Worm (Caenorhabditis elegans): Measurements from ENCODE around the gene zyg-12.

zyg-12 gene

DNA sequence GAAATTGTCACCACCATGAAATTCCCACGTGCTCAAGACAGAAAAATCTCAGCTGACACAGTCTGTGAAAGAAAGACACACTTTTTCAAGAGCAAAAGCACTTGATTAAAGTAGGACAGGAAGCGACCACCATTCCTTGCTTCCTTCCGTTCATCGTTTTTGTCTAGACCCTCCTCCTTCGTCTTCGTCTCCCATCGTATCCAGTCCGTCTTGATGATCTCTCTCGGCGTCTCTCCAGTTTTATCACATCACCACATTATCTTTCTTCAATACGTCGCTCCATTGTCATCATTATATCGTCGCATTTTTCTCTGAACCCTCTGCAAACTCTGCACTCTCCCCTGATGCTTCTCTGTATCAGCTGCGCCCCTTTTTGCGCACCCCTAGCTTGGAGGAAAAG lies 41.5 kb upstream of the zyg-12 start (continued):
- TF ChIP-seq lin-39 (tag; optimal IDR thresholded peaks at IDR 0.05) (no peak), nhr-84 (tag; optimal IDR thresholded peaks at IDR 0.05) (no peak), sox-4 (tag; optimal IDR thresholded peaks at IDR 0.05) (no peak), sup-37 (GFP tag; optimal IDR thresholded peaks at IDR 0.05) (no peak), hlh-4 (tag; optimal IDR thresholded peaks at IDR 0.05) (no peak), lin-13 (GFP tag; optimal IDR thresholded peaks at IDR 0.05) (no peak), fkh-10 (GFP tag; optimal IDR thresholded peaks at IDR 0.05) (no peak), nhr-77 (tag; optimal IDR thresholded peaks at IDR 0.05) (no peak), nhr-90 (tag; optimal IDR thresholded peaks at IDR 0.05; ENCODE audit: poor library complexity) (no peak), snpc-4 (tag; optimal IDR thresholded peaks at IDR 0.05) (no peak), nhr-11 (tag; optimal IDR thresholded peaks at IDR 0.05) (no peak), hpl-2 (GFP tag; optimal IDR thresholded peaks at IDR 0.05) (no peak), ceh-82 (tag; optimal IDR thresholded peaks at IDR 0.05) (no peak), rnt-1 (tag; optimal IDR thresholded peaks at IDR 0.05) (peak; percentile 42), C34B4.2 (tag; optimal IDR thresholded peaks at IDR 0.05) (no peak), ceh-8 (GFP tag; optimal IDR thresholded peaks at IDR 0.05) (no peak), tlp-1 (tag; optimal IDR thresholded peaks at IDR 0.05) (no peak), unc-130 (tag; optimal IDR thresholded peaks at IDR 0.05) (peak; percentile 12), pax-3 (tag; optimal IDR thresholded peaks at IDR 0.05) (no peak), mep-1 (tag; optimal IDR thresholded peaks at IDR 0.05) (peak; percentile 19), isw-1 (GFP tag; IDR thresholded peaks at IDR 0.05) (no peak), sptf-1 (tag; optimal IDR thresholded peaks at IDR 0.05) (no peak), swsn-7 (tag; optimal IDR thresholded peaks at IDR 0.05) (no peak), ceh-90 (tag; optimal IDR thresholded peaks at IDR 0.05) (no peak), ztf-4 (tag; optimal IDR thresholded peaks at IDR 0.05) (no peak), blmp-1 (tag; optimal IDR thresholded peaks at IDR 0.05) (peak; percentile 9), egl-27 (tag; optimal IDR thresholded peaks at IDR 0.05) (no peak), aha-1 (tag; optimal IDR thresholded peaks at IDR 0.05) (no peak), unc-86 (tag; optimal IDR thresholded peaks at IDR 0.05) (peak; percentile 13), nhr-76 (tag; optimal IDR thresholded peaks at IDR 0.05) (no peak), nhr-19 (GFP tag; conservative IDR thresholded peaks at IDR 0.05) (no peak), nhr-12 (tag; optimal IDR thresholded peaks at IDR 0.05) (no peak), xbp-1 (tag; optimal IDR thresholded peaks at IDR 0.05) (no peak), lin-35 (GFP tag; optimal IDR thresholded peaks at IDR 0.05) (no peak), ets-5 (GFP tag; IDR thresholded peaks at IDR 0.05) (no peak), efl-1 (optimal IDR thresholded peaks at IDR 0.05) (peak; percentile 11 to 20), efl-1 (GFP tag; optimal IDR thresholded peaks at IDR 0.05 in 1 of 2) (peak in 1 of 2 experiments; percentile 86), Y116A8C.19 (tag; optimal IDR thresholded peaks at IDR 0.05; ENCODE audit: borderline replicate concordance) (no peak)

DNA sequence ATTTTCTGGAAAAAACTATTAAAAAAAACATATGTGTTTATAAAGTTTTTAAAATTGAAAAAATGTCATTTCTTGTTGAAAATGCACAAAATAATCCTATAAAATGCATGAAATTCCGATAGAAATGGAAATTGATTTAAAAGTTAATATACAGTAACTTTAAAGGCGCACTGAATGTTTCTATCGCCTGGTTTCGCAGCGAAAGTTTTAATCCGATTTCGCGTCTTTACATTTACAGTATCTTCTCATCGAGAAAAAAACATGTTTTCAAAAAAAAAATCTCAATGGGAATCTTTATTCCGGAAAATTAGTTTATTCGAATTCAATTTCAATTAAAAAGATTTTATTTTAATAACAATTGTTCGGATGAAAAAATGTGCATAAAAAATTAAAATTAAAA lies 35.5 kb upstream of the zyg-12 start, which contains the start of gene R05F9.11:
R05F9.11 (minus strand) TSS at position 5 of the 400 bp plus-strand sequence.
- no peak for TF ChIP-seq grh-1 (GFP tag; IDR thresholded peaks at IDR 0.05)
- TF ChIP-seq nhr-11 (tag; optimal IDR thresholded peaks at IDR 0.05), result no peak
- TF ChIP-seq aly-2 (tag; optimal IDR thresholded peaks at IDR 0.05), result no peak
- no peak for TF ChIP-seq ztf-4 (tag; optimal IDR thresholded peaks at IDR 0.05)
- no peak for TF ChIP-seq pqm-1 (tag; optimal IDR thresholded peaks at IDR 0.05)
- TF ChIP-seq ceh-90 (tag; optimal IDR thresholded peaks at IDR 0.05), result no peak
- no peak for TF ChIP-seq nhr-237 (tag; optimal IDR thresholded peaks at IDR 0.05)
- no peak for TF ChIP-seq elt-3 (tag; optimal IDR thresholded peaks at IDR 0.05)
- no peak for TF ChIP-seq mep-1 (tag; optimal IDR thresholded peaks at IDR 0.05)
- TF ChIP-seq tlp-1 (tag; optimal IDR thresholded peaks at IDR 0.05), result no peak
- no peak for TF ChIP-seq dsc-1 (tag; optimal IDR thresholded peaks at IDR 0.05)
- TF ChIP-seq unc-62 (GFP tag; optimal IDR thresholded peaks at IDR 0.05), result no peak
- TF ChIP-seq aha-1 (tag; optimal IDR thresholded peaks at IDR 0.05), result no peak
- no peak for TF ChIP-seq unc-30 (tag; optimal IDR thresholded peaks at IDR 0.05)
